Worm (Caenorhabditis elegans) whole organism, early embryonic: ENCODE results near the gene F43G6.4.

ENCODE experiments used
- ama-1 ChIP-seq: fragments of 150-350 bp; optimal IDR thresholded peaks from 2 replicates; lab custom pipeline; 2014
- ceh-13 ChIP-seq: fragments of 200-800 bp; sonication (Bioruptor generic); optimal IDR thresholded peaks from 2 replicates; lab custom pipeline; 2018; ENCODE audit warnings: mild to moderate bottlenecking, missing genetic modification characterization, missing compliant biosample characterization
- ceh-36 ChIP-seq: sonication (generic microtip); optimal IDR thresholded peaks from 2 replicates; lab custom pipeline; 2016; ENCODE audit warnings: missing genetic modification characterization, inconsistent platforms, missing compliant biosample characterization
- flt-1 ChIP-seq: fragments of 200-800 bp; sonication (Bioruptor generic); IDR thresholded peaks from 2 replicates; pipeline ENCODE4 v1.3.6; 2022; ENCODE audit warnings: missing genetic modification characterization, missing compliant biosample characterization
- scrt-1 ChIP-seq: fragments of 200-800 bp; sonication (Bioruptor generic); IDR thresholded peaks from 2 replicates; pipeline ENCODE4 v1.3.6; 2022; ENCODE audit warnings: missing genetic modification characterization, missing compliant biosample characterization
- sea-1 ChIP-seq: fragments of 200-800 bp; sonication (Bioruptor generic); conservative IDR thresholded peaks from 2 replicates; pipeline ENCODE4 v1.3.6; 2022; ENCODE audit warnings: missing genetic modification characterization, missing compliant biosample characterization

DNA sequence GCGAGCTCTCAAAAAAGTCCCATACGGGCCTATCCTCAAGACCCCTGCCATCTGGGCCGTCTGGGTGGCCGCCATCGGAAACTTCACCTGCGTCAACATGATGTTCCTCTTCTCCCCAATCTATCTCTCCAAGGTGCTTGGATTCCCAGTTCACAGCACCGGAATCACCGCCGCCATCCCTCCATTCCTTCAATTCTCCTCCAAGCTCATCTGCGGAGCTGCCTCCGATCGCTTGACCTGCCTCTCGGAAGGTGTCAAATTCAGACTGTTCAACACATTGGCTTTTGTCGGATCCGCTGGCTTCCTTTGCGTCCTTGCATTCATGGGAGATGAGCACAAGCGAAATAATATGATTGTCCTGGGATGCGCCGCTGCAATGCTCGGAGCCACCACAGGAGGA lies 54.4 kb downstream of the F43G6.4 start:
- TF ChIP-seq flt-1 (GFP tag; lab: Robert Waterston, UW) (no peak), sea-1 (no peak), scrt-1 (no peak), ceh-36 (tag; lab: Kevin White, UChicago) (no peak), ama-1 (lab: Kevin White, UChicago) (no peak), ceh-13 (GFP tag; lab: Kevin White, UChicago) (no peak)
